Fruit fly (Drosophila melanogaster): ENCODE measurements around the gene CG9287.

dm6 chr2L:8709413-8709812 is 29.8 kb upstream of the CG9287 start, which contains the start of gene Hnf4:
- TF ChIP-seq CG6272 (GFP tag; IDR thresholded peaks at IDR 0.05) (no peak), CG34376 (GFP tag; optimal IDR thresholded peaks at IDR 0.05) (peak; percentile 33), Blimp-1 (GFP tag; optimal IDR thresholded peaks at IDR 0.05) (peak; percentile 62)

Data from whole organism, embryonic.